Worm (Caenorhabditis elegans) whole organism, young adult: ENCODE data around the gene W07A12.4.
A peak's percentile ranks its signal among the peaks of the same experiment; 100 is the strongest.

Source experiments
- B0019.2 ChIP-seq: fragments of 200-800 bp; sonication (Bioruptor generic); conservative IDR thresholded peaks from 2 replicates; pipeline ENCODE4 v1.3.6; 2022; ENCODE audit warnings: missing genetic modification reagents, missing genetic modification characterization, missing compliant biosample characterization
- B0035.1 ChIP-seq: sonication (generic microtip); optimal IDR thresholded peaks from 2 replicates; lab custom pipeline; 2016; ENCODE audit warnings: missing genetic modification characterization, mild to moderate bottlenecking, missing compliant biosample characterization, missing genotype, missing genetic modification reagents
- B0261.1 ChIP-seq: sonication (generic microtip); optimal IDR thresholded peaks from 2 replicates; lab custom pipeline; 2016; ENCODE audit warnings: mild to moderate bottlenecking, missing genetic modification characterization, moderate library complexity, missing compliant biosample characterization
- B0336.3 ChIP-seq: fragments of 200-800 bp; sonication (Bioruptor generic); IDR thresholded peaks from 2 replicates; pipeline ENCODE4 v1.3.6; 2022; ENCODE audit warnings: missing genetic modification characterization, missing compliant biosample characterization
- C06A6.2 ChIP-seq: fragments of 200-800 bp; sonication (Bioruptor generic); conservative IDR thresholded peaks from 2 replicates; pipeline ENCODE4 v1.3.6; 2022; ENCODE audit warnings: missing genetic modification characterization, missing compliant biosample characterization
- F10E7.11 ChIP-seq: sonication (generic microtip); optimal IDR thresholded peaks from 2 replicates; lab custom pipeline; 2017; ENCODE audit warnings: mild to moderate bottlenecking, missing genetic modification characterization, moderate library complexity, missing compliant biosample characterization
- F22D6.2 ChIP-seq: sonication (generic microtip); optimal IDR thresholded peaks from 2 replicates; lab custom pipeline; 2016; ENCODE audit warnings: mild to moderate bottlenecking, missing genetic modification characterization, missing compliant biosample characterization
- F39B2.1 ChIP-seq: fragments of 200-800 bp; sonication (Bioruptor generic); IDR thresholded peaks from 2 replicates; pipeline ENCODE4 v1.3.6; 2022; ENCODE audit warnings: missing genetic modification reagents, missing genetic modification characterization, missing compliant biosample characterization
- F49E8.2 ChIP-seq: sonication (generic microtip); optimal IDR thresholded peaks from 3 replicates; lab custom pipeline; 2017; ENCODE audit warnings: missing genetic modification characterization, mild to moderate bottlenecking, missing compliant biosample characterization, antibody characterized with exemption, moderate library complexity; ENCODE audit not compliant: insufficient read depth
- F52B5.7 ChIP-seq: sonication (generic microtip); optimal IDR thresholded peaks from 2 replicates; lab custom pipeline; 2016; ENCODE audit warnings: mild to moderate bottlenecking, missing genetic modification characterization, missing compliant biosample characterization
- K12H6.12 ChIP-seq: fragments of 200-800 bp; sonication (Bioruptor generic); optimal IDR thresholded peaks from 2 replicates; lab custom pipeline; 2018; ENCODE audit warnings: mild to moderate bottlenecking, missing genetic modification characterization, missing compliant biosample characterization
- Y53G8AR.9 ChIP-seq: fragments of 200-800 bp; sonication (Bioruptor generic); conservative IDR thresholded peaks from 2 replicates; pipeline ENCODE4 v1.3.6; 2022; ENCODE audit warnings: missing genetic modification reagents, missing genetic modification characterization, missing compliant biosample characterization
- Y95B8A.8 ChIP-seq: fragments of 200-800 bp; sonication (Bioruptor generic); IDR thresholded peaks from 2 replicates; pipeline ENCODE4 v1.3.6; 2022; ENCODE audit warnings: missing genetic modification reagents, missing genetic modification characterization, missing compliant biosample characterization
- akir-1 ChIP-seq: fragments of 200-800 bp; sonication (Bioruptor generic); optimal IDR thresholded peaks from 2 replicates; lab custom pipeline; 2018; ENCODE audit warnings: mild to moderate bottlenecking, missing genetic modification characterization, moderate library complexity, missing compliant biosample characterization
- ama-1 ChIP-seq, 3 experiments: fragments of 150-350 bp in 1 of 3; sonication (generic microtip) in 2 of 3; optimal IDR thresholded peaks; 2 replicates each; lab custom pipeline; 2014 to 2018; ENCODE audit warnings: missing biosample characterization in 2 of 3, missing genetic modification characterization in 2 of 3, missing genetic modification reagents in 2 of 3
- aptf-3 ChIP-seq: fragments of 200-800 bp; sonication (Bioruptor generic); IDR thresholded peaks from 2 replicates; pipeline ENCODE4 v1.3.6; 2022; ENCODE audit warnings: missing genetic modification characterization, missing compliant biosample characterization
- athp-1 ChIP-seq: sonication (generic microtip); optimal IDR thresholded peaks from 2 replicates; lab custom pipeline; 2017; ENCODE audit warnings: mild to moderate bottlenecking, missing genetic modification characterization, missing compliant biosample characterization
- attf-3 ChIP-seq: fragments of 200-800 bp; sonication (Bioruptor generic); conservative IDR thresholded peaks from 2 replicates; pipeline ENCODE4 v1.3.6; 2022; ENCODE audit warnings: missing genetic modification reagents, missing genetic modification characterization, missing compliant biosample characterization
- attf-6 ChIP-seq: fragments of 200-800 bp; sonication (Bioruptor generic); IDR thresholded peaks from 2 replicates; pipeline ENCODE4 v1.3.6; 2022; ENCODE audit warnings: missing genetic modification reagents, missing genetic modification characterization, missing compliant biosample characterization
- bed-1 ChIP-seq: fragments of 200-800 bp; sonication (Bioruptor generic); IDR thresholded peaks from 2 replicates; pipeline ENCODE4 v1.3.6; 2022; ENCODE audit warnings: missing genetic modification reagents, missing genetic modification characterization, missing compliant biosample characterization
- die-1 ChIP-seq: sonication (generic microtip); optimal IDR thresholded peaks from 2 replicates; lab custom pipeline; 2016; ENCODE audit warnings: missing genotype, mild to moderate bottlenecking, missing genetic modification characterization, missing compliant biosample characterization
- egl-18 ChIP-seq: fragments of 200-800 bp; sonication (Bioruptor generic); IDR thresholded peaks from 2 replicates; pipeline ENCODE4 v1.3.6; 2022; ENCODE audit warnings: missing genetic modification reagents, missing genetic modification characterization, missing compliant biosample characterization
- ekl-4 ChIP-seq: fragments of 200-800 bp; sonication (Bioruptor generic); IDR thresholded peaks from 2 replicates; pipeline ENCODE4 v1.3.6; 2022; ENCODE audit warnings: missing genetic modification reagents, missing genetic modification characterization, missing compliant biosample characterization
- hlh-12 ChIP-seq: sonication (generic microtip); optimal IDR thresholded peaks from 2 replicates; lab custom pipeline; 2016; ENCODE audit warnings: missing genetic modification characterization, missing compliant biosample characterization
- hlh-26 ChIP-seq: fragments of 200-800 bp; sonication (Bioruptor generic); conservative IDR thresholded peaks from 2 replicates; pipeline ENCODE4 v1.3.6; 2022; ENCODE audit warnings: missing genetic modification reagents, missing genetic modification characterization, missing compliant biosample characterization
- lin-26 ChIP-seq: fragments of 200-800 bp; sonication (Bioruptor generic); IDR thresholded peaks from 2 replicates; pipeline ENCODE4 v1.3.6; 2022; ENCODE audit warnings: missing genetic modification reagents, missing genetic modification characterization, missing compliant biosample characterization
- lin-40 ChIP-seq: sonication (generic microtip); optimal IDR thresholded peaks from 2 replicates; lab custom pipeline; 2016; ENCODE audit warnings: missing genetic modification characterization, mild to moderate bottlenecking, missing compliant biosample characterization, missing genotype, missing genetic modification reagents
- lsl-1 ChIP-seq: fragments of 200-800 bp; sonication (Bioruptor generic); optimal IDR thresholded peaks from 2 replicates; lab custom pipeline; 2018; ENCODE audit warnings: mild to moderate bottlenecking, missing genetic modification characterization, moderate library complexity, missing compliant biosample characterization
- madf-10 ChIP-seq: sonication (generic microtip); optimal IDR thresholded peaks from 2 replicates; lab custom pipeline; 2016; ENCODE audit warnings: mild to moderate bottlenecking, missing genetic modification characterization, missing compliant biosample characterization
- mel-28 ChIP-seq: sonication (generic microtip); optimal IDR thresholded peaks from 2 replicates; lab custom pipeline; 2016; ENCODE audit warnings: borderline replicate concordance, mild to moderate bottlenecking, missing genetic modification characterization, missing compliant biosample characterization
- nfya-2 ChIP-seq: fragments of 200-800 bp; sonication (Bioruptor generic); IDR thresholded peaks from 2 replicates; pipeline ENCODE4 v1.3.6; 2022; ENCODE audit warnings: missing genetic modification reagents, missing genetic modification characterization, missing compliant biosample characterization
- nhr-27 ChIP-seq: fragments of 200-800 bp; sonication (Bioruptor generic); optimal IDR thresholded peaks from 2 replicates; lab custom pipeline; 2018; ENCODE audit warnings: mild to moderate bottlenecking, missing genetic modification characterization, moderate library complexity, missing compliant biosample characterization
- nhr-90 ChIP-seq: sonication (generic microtip); optimal IDR thresholded peaks from 2 replicates; lab custom pipeline; 2016; ENCODE audit warnings: missing genotype, mild to moderate bottlenecking, missing genetic modification characterization, missing compliant biosample characterization
- rcor-1 ChIP-seq: fragments of 200-800 bp; sonication (Bioruptor generic); IDR thresholded peaks from 2 replicates; pipeline ENCODE4 v1.3.6; 2022; ENCODE audit warnings: missing genetic modification reagents, missing genetic modification characterization, missing compliant biosample characterization
- rec-8 ChIP-seq, 2 experiments: sonication (generic microtip); optimal IDR thresholded peaks; 2 replicates each; lab custom pipeline; 2016; ENCODE audit warnings: mild to moderate bottlenecking in 2 of 2, missing genetic modification characterization in 2 of 2, missing genetic modification reagents in 2 of 2, missing genotype in 2 of 2, missing biosample characterization in 1 of 2, missing compliant biosample characterization in 1 of 2, moderate library complexity in 1 of 2
- rpc-1 ChIP-seq, 2 experiments: fragments of 150-350 bp in 1 of 2; sonication (generic microtip) in 1 of 2; optimal IDR thresholded peaks; 2 replicates each; lab custom pipeline; 2014 to 2018; ENCODE audit warnings: missing biosample characterization in 1 of 2, missing genetic modification characterization in 1 of 2, missing genetic modification reagents in 1 of 2, missing genotype in 1 of 2
- sea-2 ChIP-seq: fragments of 200-800 bp; sonication (Bioruptor generic); IDR thresholded peaks from 2 replicates; pipeline ENCODE4 v1.3.6; 2022; ENCODE audit warnings: missing genetic modification characterization, missing compliant biosample characterization
- snpc-1.3 ChIP-seq: sonication (generic microtip); optimal IDR thresholded peaks from 2 replicates; lab custom pipeline; 2017; ENCODE audit warnings: missing genetic modification characterization, mild to moderate bottlenecking, missing compliant biosample characterization, antibody characterized with exemption, moderate library complexity, missing genotype, missing genetic modification reagents; ENCODE audit not compliant: insufficient read depth
- snpc-4 ChIP-seq, 5 experiments: fragments of 150-350 bp in 1 of 5; sonication (generic microtip) in 4 of 5; optimal IDR thresholded peaks; 2 replicates each; lab custom pipeline; 2014 to 2018; ENCODE audit warnings: missing genetic modification characterization in 5 of 5, missing biosample characterization in 3 of 5, antibody characterized with exemption in 2 of 5, mild to moderate bottlenecking in 2 of 5, missing compliant biosample characterization in 2 of 5, missing genotype in 2 of 5, moderate library complexity in 2 of 5, missing genetic modification reagents in 1 of 5
- sptf-2 ChIP-seq: fragments of 200-800 bp; sonication (Bioruptor generic); optimal IDR thresholded peaks from 2 replicates; lab custom pipeline; 2018; ENCODE audit warnings: mild to moderate bottlenecking, missing genetic modification characterization, missing compliant biosample characterization
- tbx-9 ChIP-seq: sonication (generic microtip); optimal IDR thresholded peaks from 2 replicates; lab custom pipeline; 2016; ENCODE audit warnings: borderline replicate concordance, missing genetic modification characterization, inconsistent platforms, missing compliant biosample characterization
- tlf-1 ChIP-seq: fragments of 200-800 bp; sonication (Bioruptor generic); optimal IDR thresholded peaks from 2 replicates; lab custom pipeline; 2018; ENCODE audit warnings: mild to moderate bottlenecking, missing genetic modification characterization, missing compliant biosample characterization
- unc-130 ChIP-seq: sonication (generic microtip); optimal IDR thresholded peaks from 2 replicates; lab custom pipeline; 2016; ENCODE audit warnings: missing genetic modification reagents, missing genetic modification characterization, missing compliant biosample characterization
- unc-62 ChIP-seq: fragments of 150-350 bp; optimal IDR thresholded peaks from 2 replicates; lab custom pipeline; 2014; ENCODE audit warnings: missing biosample characterization, missing genetic modification reagents, missing genetic modification characterization
- zfh-2 ChIP-seq: fragments of 200-800 bp; sonication (Bioruptor generic); conservative IDR thresholded peaks from 2 replicates; pipeline ENCODE4 v1.3.6; 2022; ENCODE audit warnings: missing genetic modification reagents, missing genetic modification characterization, missing compliant biosample characterization
- ztf-25 ChIP-seq: fragments of 200-800 bp; sonication (Bioruptor generic); IDR thresholded peaks from 2 replicates; pipeline ENCODE4 v1.3.6; 2022; ENCODE audit warnings: missing genetic modification reagents, missing genetic modification characterization, missing compliant biosample characterization
- ztf-3 ChIP-seq: fragments of 200-800 bp; sonication (Bioruptor generic); optimal IDR thresholded peaks from 2 replicates; lab custom pipeline; 2018; ENCODE audit warnings: mild to moderate bottlenecking, missing genetic modification characterization, missing compliant biosample characterization

W07A12.4 gene

DNA sequence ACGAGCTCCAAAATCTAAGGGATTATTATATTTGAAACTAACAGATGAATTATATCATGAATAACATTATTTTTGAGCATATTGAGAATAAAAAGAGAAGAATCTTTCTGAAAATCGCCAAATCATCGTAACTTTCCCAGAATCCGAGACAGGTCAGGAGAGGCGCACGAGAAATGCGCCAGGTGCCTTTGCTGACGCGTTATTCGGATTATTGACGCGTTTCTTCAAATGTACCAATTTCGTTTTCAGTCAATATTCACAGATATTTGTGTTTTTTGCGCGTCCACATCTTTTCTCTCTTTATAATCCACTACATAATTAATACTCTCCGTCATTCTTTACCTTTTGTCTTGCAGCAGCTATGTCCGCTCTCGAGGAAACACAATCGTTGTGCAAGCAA lies 47.0 kb upstream of the W07A12.4 start, which contains the start of gene T24H10.1 (continued):
- no peak for TF ChIP-seq athp-1 (tag; lab: Kevin White, UChicago)
- 0 out of 2 replicates have a peak, but pooled peaks have one; percentile 52 for TF ChIP-seq Y53G8AR.9 (GFP tag; lab: Robert Waterston, UW)
- TF ChIP-seq B0035.1 (tag; lab: Kevin White, UChicago): no peak
- no peak for TF ChIP-seq ztf-3 (GFP tag; lab: Kevin White, UChicago)
- no peak for TF ChIP-seq sea-2 (GFP tag; lab: Robert Waterston, UW)
- TF ChIP-seq zfh-2 (GFP tag; lab: Robert Waterston, UW): no peak
- no peak for TF ChIP-seq lin-26 (GFP tag; lab: Robert Waterston, UW)
- TF ChIP-seq F22D6.2 (tag; lab: Kevin White, UChicago): no peak
- TF ChIP-seq B0261.1 (tag; lab: Kevin White, UChicago): no peak
- TF ChIP-seq lin-40: peak; percentile 78
- peak; percentile 19 for TF ChIP-seq tlf-1
- no peak for TF ChIP-seq unc-130 (GFP tag; lab: Kevin White, UChicago)
- no peak for TF ChIP-seq rpc-1 (optimal IDR thresholded peaks at IDR 0.05; lab: Kevin White, UChicago)
- TF ChIP-seq rpc-1 (tag; optimal IDR thresholded peaks at IDR 0.05; lab: Kevin White, UChicago): no peak
- TF ChIP-seq nfya-2 (GFP tag; lab: Robert Waterston, UW): no peak
- no peak for TF ChIP-seq aptf-3 (GFP tag; lab: Robert Waterston, UW)
- TF ChIP-seq mel-28 (tag; lab: Kevin White, UChicago): no peak
- no peak for TF ChIP-seq nhr-27 (tag; lab: Kevin White, UChicago)
- TF ChIP-seq F10E7.11 (tag; lab: Kevin White, UChicago): no peak
- no peak for TF ChIP-seq tbx-9
- TF ChIP-seq rec-8 (tag; optimal IDR thresholded peaks at IDR 0.05; lab: Kevin White, UChicago): no peak
- no peak for TF ChIP-seq snpc-4 (GFP tag; optimal IDR thresholded peaks at IDR 0.05; lab: Kevin White, UChicago)
- peak in 2 of 4 experiments; percentile 51 to 53 for TF ChIP-seq snpc-4 (tag; optimal IDR thresholded peaks at IDR 0.05; lab: Kevin White, UChicago)
- TF ChIP-seq unc-62: no peak
- no peak for TF ChIP-seq ztf-25 (GFP tag; lab: Robert Waterston, UW)
- TF ChIP-seq F39B2.1 (GFP tag; lab: Robert Waterston, UW): no peak
- no peak for TF ChIP-seq snpc-1.3 (tag; lab: Kevin White, UChicago)
- TF ChIP-seq Y95B8A.8 (GFP tag; lab: Robert Waterston, UW): no peak
- TF ChIP-seq K12H6.12 (tag; lab: Kevin White, UChicago): no peak
- TF ChIP-seq lsl-1 (GFP tag; lab: Kevin White, UChicago): peak; percentile 57
- TF ChIP-seq B0019.2 (GFP tag; lab: Robert Waterston, UW): no peak
- no peak for TF ChIP-seq attf-6
- TF ChIP-seq ekl-4 (GFP tag; lab: Robert Waterston, UW): peak; percentile 80
- TF ChIP-seq egl-18: no peak
- TF ChIP-seq attf-3 (GFP tag; lab: Robert Waterston, UW): peak; percentile 66; the same call in 1 of the 2 replicates
- TF ChIP-seq C06A6.2 (GFP tag; lab: Robert Waterston, UW): no peak
- no peak for TF ChIP-seq die-1 (tag; lab: Kevin White, UChicago)
- no peak for TF ChIP-seq hlh-12 (tag; lab: Kevin White, UChicago)
- no peak for TF ChIP-seq ama-1 (optimal IDR thresholded peaks at IDR 0.05; lab: Kevin White, UChicago)
- no peak for TF ChIP-seq ama-1 (GFP tag; optimal IDR thresholded peaks at IDR 0.05; lab: Kevin White, UChicago)
- TF ChIP-seq B0336.3 (GFP tag; lab: Robert Waterston, UW): peak; percentile 77
- no peak for TF ChIP-seq bed-1
- no peak for TF ChIP-seq F52B5.7
- TF ChIP-seq sptf-2: no peak
- TF ChIP-seq F49E8.2 (tag; lab: Kevin White, UChicago): no peak
- no peak for TF ChIP-seq madf-10
- TF ChIP-seq akir-1 (GFP tag; lab: Kevin White, UChicago): no peak
- TF ChIP-seq nhr-90 (tag; lab: Kevin White, UChicago): no peak
- TF ChIP-seq hlh-26 (GFP tag; lab: Robert Waterston, UW): no peak
- peak; percentile 21; the same call in 1 of the 2 replicates for TF ChIP-seq rcor-1 (GFP tag; lab: Robert Waterston, UW)
